Fruit fly (Drosophila melanogaster) whole organism, embryonic: ENCODE measurements around the gene CG8301.

ENCODE experiments used
- Aef1 ChIP-seq: fragments of 200-800 bp; sonication (Bioruptor generic); IDR thresholded peaks from 3 replicates; pipeline ENCODE4 v1.3.6; 2022; ENCODE audit warnings: missing biosample characterization, missing genetic modification characterization
- C15 ChIP-seq: fragments of 200-800 bp; sonication (Bioruptor generic); IDR thresholded peaks from 3 replicates; pipeline ENCODE4 v1.3.6; 2022; ENCODE audit warnings: missing biosample characterization, missing genetic modification characterization
- CG10654 ChIP-seq: fragments of 200-800 bp; sonication (Bioruptor generic); optimal IDR thresholded peaks from 2 replicates; lab custom pipeline; 2016; ENCODE audit warnings: missing biosample characterization, missing genetic modification characterization
- CG11085 ChIP-seq: fragments of 200-800 bp; sonication (Bioruptor generic); IDR thresholded peaks from 2 replicates; pipeline ENCODE4 v1.3.6; 2022; ENCODE audit warnings: missing biosample characterization, missing genetic modification characterization
- CG11247 ChIP-seq: fragments of 200-800 bp; sonication (Bioruptor generic); IDR thresholded peaks from 2 replicates; pipeline ENCODE4 v1.3.6; 2022; ENCODE audit warnings: missing biosample characterization, missing genetic modification characterization
- CG11456 ChIP-seq: fragments of 200-800 bp; sonication (Bioruptor generic); IDR thresholded peaks from 3 replicates; pipeline ENCODE4 v1.3.6; 2022; ENCODE audit warnings: missing biosample characterization, missing genetic modification characterization
- CG18011 ChIP-seq: fragments of 200-800 bp; sonication (Bioruptor generic); optimal IDR thresholded peaks from 2 replicates; lab custom pipeline; 2017; ENCODE audit warnings: missing biosample characterization, missing genetic modification characterization, mild to moderate bottlenecking, moderate library complexity, missing genotype
- CG2120 ChIP-seq: fragments of 200-800 bp; sonication (Bioruptor generic); optimal IDR thresholded peaks from 3 replicates; lab custom pipeline; 2016; ENCODE audit warnings: missing biosample characterization, missing genetic modification characterization
- CG2678 ChIP-seq: fragments of 200-800 bp; sonication (Bioruptor generic); optimal IDR thresholded peaks from 3 replicates; lab custom pipeline; 2019; ENCODE audit warnings: missing biosample characterization, mild to moderate bottlenecking, missing genetic modification characterization, moderate library complexity
- CG2875 ChIP-seq: fragments of 200-800 bp; sonication (Bioruptor generic); optimal IDR thresholded peaks from 2 replicates; lab custom pipeline; 2017; ENCODE audit warnings: missing biosample characterization, mild to moderate bottlenecking, missing genetic modification characterization, missing genetic modification reagents
- CG31365 ChIP-seq: fragments of 200-800 bp; sonication (Bioruptor generic); optimal IDR thresholded peaks from 2 replicates; lab custom pipeline; 2018; ENCODE audit warnings: missing biosample characterization, mild to moderate bottlenecking, missing genetic modification characterization
- CG4282 ChIP-seq: fragments of 200-800 bp; sonication (Bioruptor generic); optimal IDR thresholded peaks from 2 replicates; lab custom pipeline; 2016; ENCODE audit warnings: missing biosample characterization, missing genetic modification characterization
- CG6689 ChIP-seq: fragments of 200-800 bp; sonication (Bioruptor generic); IDR thresholded peaks from 2 replicates; pipeline ENCODE4 v1.3.6; 2022; ENCODE audit warnings: missing biosample characterization, missing genetic modification characterization
- CG7839 ChIP-seq: fragments of 200-800 bp; sonication (Bioruptor generic); optimal IDR thresholded peaks from 3 replicates; lab custom pipeline; 2018; ENCODE audit warnings: missing biosample characterization, mild to moderate bottlenecking, missing genetic modification characterization, moderate library complexity
- CG8290 ChIP-seq, 3 experiments: fragments of 200-800 bp; sonication (Bioruptor generic); optimal IDR thresholded peaks; 2 replicates each; lab custom pipeline; 2016 to 2019; ENCODE audit warnings: missing biosample characterization in 3 of 3, missing genetic modification characterization in 3 of 3, mild to moderate bottlenecking in 2 of 3, moderate library complexity in 1 of 3
- CG8924 ChIP-seq: fragments of 200-800 bp; optimal IDR thresholded peaks from 3 replicates; lab custom pipeline; 2019; ENCODE audit warnings: missing biosample characterization, mild to moderate bottlenecking, missing genetic modification characterization, moderate library complexity
- CG9727 ChIP-seq: fragments of 200-800 bp; sonication (Bioruptor generic); optimal IDR thresholded peaks from 3 replicates; lab custom pipeline; 2017; ENCODE audit warnings: missing biosample characterization, mild to moderate bottlenecking, missing genetic modification characterization
- Chrac-16 ChIP-seq: fragments of 200-800 bp; sonication (Bioruptor generic); optimal IDR thresholded peaks from 3 replicates; lab custom pipeline; 2016; ENCODE audit warnings: missing biosample characterization, missing genetic modification characterization
- CoRest ChIP-seq: fragments of 200-800 bp; sonication (Bioruptor generic); optimal IDR thresholded peaks from 3 replicates; lab custom pipeline; 2018; ENCODE audit warnings: missing biosample characterization, mild to moderate bottlenecking, missing genetic modification characterization, moderate library complexity
- Dbx ChIP-seq: fragments of 200-800 bp; sonication (Bioruptor generic); IDR thresholded peaks from 3 replicates; pipeline ENCODE4 v1.3.6; 2022; ENCODE audit warnings: missing biosample characterization, missing genetic modification characterization
- Doc2 ChIP-seq: fragments of 200-800 bp; sonication (Bioruptor generic); IDR thresholded peaks from 2 replicates; pipeline ENCODE4 v1.3.6; 2022; ENCODE audit warnings: missing biosample characterization, missing genetic modification characterization
- Fer1 ChIP-seq: fragments of 200-800 bp; sonication (Bioruptor generic); optimal IDR thresholded peaks from 2 replicates; lab custom pipeline; 2017; ENCODE audit warnings: missing biosample characterization, mild to moderate bottlenecking, missing genetic modification characterization
- Optix ChIP-seq: fragments of 200-800 bp; sonication (Bioruptor generic); IDR thresholded peaks from 3 replicates; pipeline ENCODE4 v1.3.6; 2022; ENCODE audit warnings: missing biosample characterization, missing genetic modification characterization
- Ravus ChIP-seq: fragments of 200-800 bp; sonication (Bioruptor generic); IDR thresholded peaks from 2 replicates; pipeline ENCODE4 v1.3.6; 2022; ENCODE audit warnings: missing biosample characterization, missing genetic modification characterization
- Sry-β ChIP-seq: fragments of 200-800 bp; sonication (Bioruptor generic); optimal IDR thresholded peaks from 2 replicates; lab custom pipeline; 2018; ENCODE audit warnings: missing biosample characterization, mild to moderate bottlenecking, missing genetic modification characterization, moderate library complexity
- bab2 ChIP-seq: fragments of 200-800 bp; sonication (Bioruptor generic); optimal IDR thresholded peaks from 2 replicates; lab custom pipeline; 2016; ENCODE audit warnings: missing biosample characterization, missing genetic modification characterization
- bowl ChIP-seq: fragments of 200-800 bp; sonication (Bioruptor generic); IDR thresholded peaks from 2 replicates; pipeline ENCODE4 v1.3.6; 2022; ENCODE audit warnings: missing biosample characterization, missing genetic modification characterization
- br ChIP-seq: fragments of >200 bp; optimal IDR thresholded peaks from 2 replicates; lab custom pipeline; 2017
- cato ChIP-seq: fragments of 200-800 bp; sonication (Bioruptor generic); optimal IDR thresholded peaks from 2 replicates; lab custom pipeline; 2016; ENCODE audit warnings: missing biosample characterization, missing genetic modification characterization, borderline replicate concordance
- crc ChIP-seq: fragments of 200-800 bp; sonication (Bioruptor generic); optimal IDR thresholded peaks from 2 replicates; lab custom pipeline; 2016; ENCODE audit warnings: missing biosample characterization, missing genetic modification characterization
- danr ChIP-seq: fragments of 200-800 bp; sonication (Bioruptor generic); IDR thresholded peaks from 2 replicates; pipeline ENCODE4 v1.3.6; 2022; ENCODE audit warnings: missing biosample characterization, missing genetic modification characterization
- dmrt99B ChIP-seq: fragments of 200-800 bp; sonication (Bioruptor generic); optimal IDR thresholded peaks from 2 replicates; lab custom pipeline; 2018; ENCODE audit warnings: missing biosample characterization, mild to moderate bottlenecking, missing genetic modification characterization, moderate library complexity
- eve ChIP-seq, 2 experiments: fragments of >200 bp; optimal IDR thresholded peaks; 2 replicates each; lab custom pipeline; 2017; ENCODE audit warnings: missing biosample characterization in 2 of 2, missing genetic modification characterization in 2 of 2
- ham ChIP-seq: fragments of 200-800 bp; sonication (Bioruptor generic); IDR thresholded peaks from 2 replicates; pipeline ENCODE4 v1.3.6; 2022; ENCODE audit warnings: missing biosample characterization, missing genetic modification characterization
- inv ChIP-seq: fragments of 200-800 bp; sonication (Bioruptor generic); IDR thresholded peaks from 2 replicates; pipeline ENCODE4 v1.3.6; 2022; ENCODE audit warnings: missing biosample characterization, missing genetic modification characterization; ENCODE audit not compliant: partially characterized antibody
- jigr1 ChIP-seq: fragments of 200-800 bp; sonication (Bioruptor generic); IDR thresholded peaks from 3 replicates; pipeline ENCODE4 v1.3.6; 2022; ENCODE audit warnings: missing biosample characterization, missing genetic modification characterization
- kah ChIP-seq: fragments of 200-800 bp; sonication (Bioruptor generic); optimal IDR thresholded peaks from 2 replicates; lab custom pipeline; 2018; ENCODE audit warnings: missing biosample characterization, mild to moderate bottlenecking, missing genetic modification characterization
- mam ChIP-seq: fragments of 200-800 bp; sonication (Bioruptor generic); optimal IDR thresholded peaks from 3 replicates; lab custom pipeline; 2016; ENCODE audit warnings: missing biosample characterization, missing genetic modification characterization
- odd ChIP-seq: fragments of 200-800 bp; sonication (Bioruptor generic); optimal IDR thresholded peaks from 2 replicates; lab custom pipeline; 2017; ENCODE audit warnings: missing biosample characterization, mild to moderate bottlenecking, missing genetic modification characterization
- prd ChIP-seq, 3 experiments: fragments of >200 bp in 2 of 3; fragments of 200-800 bp in 1 of 3; sonication (Bioruptor generic) in 1 of 3; optimal IDR thresholded peaks in 2 of 3; IDR thresholded peaks in 1 of 3; 2 replicates in 2 of 3; 3 replicates in 1 of 3; pipeline versions ENCODE4 v1.3.6 to Lab custom; 2017 to 2022; ENCODE audit warnings: missing biosample characterization in 1 of 3, missing genetic modification characterization in 1 of 3
- pros ChIP-seq: fragments of 200-800 bp; sonication (Bioruptor generic); optimal IDR thresholded peaks from 3 replicates; lab custom pipeline; 2019; ENCODE audit warnings: missing biosample characterization, mild to moderate bottlenecking, missing genetic modification characterization, moderate library complexity
- pum ChIP-seq: fragments of 200-800 bp; sonication (Bioruptor generic); optimal IDR thresholded peaks from 2 replicates; lab custom pipeline; 2016; ENCODE audit warnings: missing biosample characterization, missing genetic modification characterization
- sima ChIP-seq: fragments of 200-800 bp; sonication (Bioruptor generic); optimal IDR thresholded peaks from 2 replicates; lab custom pipeline; 2016; ENCODE audit warnings: missing biosample characterization, missing genetic modification characterization
- sisA ChIP-seq: fragments of 200-800 bp; sonication (Bioruptor generic); IDR thresholded peaks from 2 replicates; pipeline ENCODE4 v1.3.6; 2022; ENCODE audit warnings: missing biosample characterization, missing genetic modification characterization
- sr ChIP-seq: fragments of 200-800 bp; sonication (Bioruptor generic); IDR thresholded peaks from 3 replicates; pipeline ENCODE4 v1.3.6; 2022; ENCODE audit warnings: missing biosample characterization, missing genetic modification characterization
- trh ChIP-seq: fragments of 200-800 bp; sonication (Bioruptor generic); optimal IDR thresholded peaks from 2 replicates; lab custom pipeline; 2016; ENCODE audit warnings: missing biosample characterization, missing genetic modification characterization
- zen ChIP-seq: fragments of 200-800 bp; sonication (Bioruptor generic); optimal IDR thresholded peaks from 3 replicates; lab custom pipeline; 2018; ENCODE audit warnings: missing biosample characterization, mild to moderate bottlenecking, missing genetic modification characterization, moderate library complexity
- zen2 ChIP-seq: fragments of 200-800 bp; sonication (Bioruptor generic); IDR thresholded peaks from 3 replicates; pipeline ENCODE4 v1.3.6; 2022; ENCODE audit warnings: missing biosample characterization, missing genetic modification characterization; ENCODE audit not compliant: partially characterized antibody

Gene CG8301

DNA sequence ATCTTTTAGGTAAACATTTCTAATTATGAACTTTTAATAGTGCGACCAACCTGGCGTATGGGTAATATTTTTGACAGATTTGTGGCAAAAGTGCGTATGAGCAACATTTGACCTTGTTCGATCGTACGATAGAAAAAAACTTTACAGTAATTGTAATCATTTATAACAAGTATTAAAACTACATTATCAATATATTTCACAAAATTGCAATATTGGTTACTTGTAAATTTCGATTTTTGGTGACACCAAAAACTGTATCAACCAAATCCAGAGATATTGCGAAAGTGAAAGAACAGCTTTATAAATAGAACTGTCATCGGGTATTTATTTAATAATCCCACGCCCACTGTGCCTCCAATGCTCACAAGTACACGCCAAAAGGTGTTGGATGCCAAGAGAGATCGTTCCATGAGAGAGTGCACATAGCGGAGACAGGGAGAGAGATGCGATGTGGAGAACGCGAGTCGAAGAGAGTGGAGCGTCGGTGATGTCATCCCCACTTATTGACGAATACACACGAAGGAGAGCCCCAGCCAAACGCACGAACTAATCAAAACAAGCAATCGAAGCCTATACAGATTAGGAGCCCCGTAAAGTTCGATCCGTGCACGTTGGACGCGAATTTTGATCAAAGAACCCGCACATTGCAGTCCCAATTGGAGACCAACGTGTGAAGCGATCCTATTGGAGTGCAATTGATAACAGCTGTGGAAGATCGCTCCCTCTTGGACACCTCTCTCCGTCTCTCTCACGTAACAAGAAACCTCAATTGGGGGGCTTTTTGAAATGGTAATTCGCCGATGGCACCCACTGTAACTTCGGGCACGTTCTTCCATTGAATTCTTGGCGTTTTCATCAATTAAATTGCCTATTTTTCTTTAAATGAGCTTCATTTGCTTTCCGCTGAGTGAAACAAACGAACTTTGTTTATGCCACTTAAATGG, 47.7 kb upstream of the CG8301 start (continued):
- TF ChIP-seq CG18011 (GFP tag; lab: Kevin White, UChicago): peak; percentile 88
- TF ChIP-seq jigr1 (GFP tag; lab: Robert Waterston, UW): peak; percentile 87
- no peak; the same call in 2 of the 3 replicates for TF ChIP-seq zen2
- TF ChIP-seq CG11247 (GFP tag; lab: Robert Waterston, UW): peak; percentile 73; the same call in 1 of the 2 replicates
- TF ChIP-seq pros: peak; percentile 99
- TF ChIP-seq odd (GFP tag; lab: Kevin White, UChicago): peak; percentile 98
- TF ChIP-seq C15: peak; percentile 71; the same call in 2 of the 3 replicates
- TF ChIP-seq Chrac-16: peak; percentile 93
- TF ChIP-seq Dbx (GFP tag; lab: Robert Waterston, UW): peak; percentile 82
- peak; percentile 84 for TF ChIP-seq Aef1 (GFP tag; lab: Robert Waterston, UW)
- peak; percentile 40; the same call in 1 of the 2 replicates for TF ChIP-seq bowl
- TF ChIP-seq sisA (GFP tag; lab: Robert Waterston, UW): peak; percentile 83
- peak; percentile 97 for TF ChIP-seq CG7839 (tag; lab: Kevin White, UChicago)
- peak; percentile 91 for TF ChIP-seq pum (GFP tag; lab: Kevin White, UChicago)
- TF ChIP-seq Doc2 (GFP tag; lab: Robert Waterston, UW): peak; percentile 72
- no peak for TF ChIP-seq br (lab: Kevin White, UChicago)
- TF ChIP-seq sr (GFP tag; lab: Robert Waterston, UW): peak; percentile 64; the same call in 1 of the 3 replicates
- peak; percentile 86 for TF ChIP-seq CG11456 (GFP tag; lab: Robert Waterston, UW)
- peak; percentile 88 for TF ChIP-seq bab2 (GFP tag; lab: Kevin White, UChicago)
- peak; percentile 98 for TF ChIP-seq CoRest (tag; lab: Kevin White, UChicago)
- TF ChIP-seq eve (GFP tag; optimal IDR thresholded peaks at IDR 0.05; lab: Kevin White, UChicago): peak in 1 of 2 experiments; percentile 100
- TF ChIP-seq CG9727 (GFP tag; lab: Kevin White, UChicago): peak; percentile 98
- TF ChIP-seq inv: 0 out of 2 replicates have a peak, but pooled peaks have one; percentile 33
- TF ChIP-seq CG4282 (GFP tag; lab: Kevin White, UChicago): peak; percentile 78
- TF ChIP-seq ham: no peak
- peak; percentile 98 for TF ChIP-seq CG8924 (tag; lab: Kevin White, UChicago)
- peak; percentile 90 for TF ChIP-seq kah (GFP tag; lab: Kevin White, UChicago)
- peak; percentile 78 for TF ChIP-seq sima
- peak; percentile 95 for TF ChIP-seq CG10654 (GFP tag; lab: Kevin White, UChicago)
- peak; percentile 87 for TF ChIP-seq cato (GFP tag; lab: Kevin White, UChicago)
- TF ChIP-seq crc (GFP tag; lab: Kevin White, UChicago): peak; percentile 86
- TF ChIP-seq trh (GFP tag; lab: Kevin White, UChicago): peak; percentile 89
- peak; percentile 97 for TF ChIP-seq CG2120 (GFP tag; lab: Kevin White, UChicago)
- peak; percentile 98 for TF ChIP-seq dmrt99B (tag; lab: Kevin White, UChicago)
- TF ChIP-seq danr (GFP tag; lab: Robert Waterston, UW): peak; percentile 92
- peak; percentile 74 for TF ChIP-seq CG31365
- peak; percentile 84 for TF ChIP-seq Optix (GFP tag; lab: Robert Waterston, UW)
- peak; percentile 71 for TF ChIP-seq Sry-β (GFP tag; lab: Kevin White, UChicago)
- TF ChIP-seq CG11085 (GFP tag; lab: Robert Waterston, UW): peak; percentile 80
- TF ChIP-seq zen (tag; lab: Kevin White, UChicago): peak; percentile 72
- TF ChIP-seq CG8290 (GFP tag; optimal IDR thresholded peaks at IDR 0.05; lab: Kevin White, UChicago): peak; percentile 85
- TF ChIP-seq CG8290 (tag; optimal IDR thresholded peaks at IDR 0.05; lab: Kevin White, UChicago): peak; percentile 71 to 77
- TF ChIP-seq Fer1 (GFP tag; lab: Kevin White, UChicago): peak; percentile 97
- peak; percentile 99 for TF ChIP-seq CG2678
- TF ChIP-seq CG6689 (GFP tag; lab: Robert Waterston, UW): peak; percentile 94
- TF ChIP-seq prd (optimal IDR thresholded peaks at IDR 0.05; lab: Kevin White, UChicago): no peak
- peak; percentile 90 for TF ChIP-seq prd (GFP tag; IDR thresholded peaks at IDR 0.05; lab: Robert Waterston, UW)
- TF ChIP-seq mam (GFP tag; lab: Kevin White, UChicago): peak; percentile 92
- peak; percentile 96 for TF ChIP-seq CG2875 (GFP tag; lab: Kevin White, UChicago)
- TF ChIP-seq Ravus (GFP tag; lab: Robert Waterston, UW): peak; percentile 56
